Worm (Caenorhabditis elegans): ENCODE results near the gene B0361.11.

DNA sequence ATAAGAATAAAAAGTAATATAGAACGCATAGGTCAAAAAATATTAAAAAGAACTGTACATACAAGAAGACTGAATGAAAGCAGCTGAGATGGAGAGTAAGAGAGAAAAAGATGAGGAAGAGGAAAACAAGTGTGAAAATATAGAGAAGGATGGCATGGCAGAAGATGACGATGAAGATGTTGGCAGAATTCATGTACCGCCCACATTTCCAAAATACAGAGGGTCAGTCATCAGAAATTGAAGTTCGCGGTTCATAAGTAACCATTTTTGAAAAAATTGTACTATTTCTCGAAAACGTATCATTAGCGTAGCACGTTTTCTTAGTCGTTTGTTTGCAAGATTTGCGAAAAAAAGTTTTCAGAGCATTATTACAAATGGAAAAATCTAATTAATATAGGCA, 29.7 kb upstream of the B0361.11 start, which contains the start of gene zmp-6:
- TF ChIP-seq nhr-23 (tag; optimal IDR thresholded peaks at IDR 0.05) (no peak), R02D3.7 (tag; optimal IDR thresholded peaks at IDR 0.05) (no peak)
